Worm (Caenorhabditis elegans) whole organism, L3 larva: ENCODE results near the gene srsx-11.

Experiments
- ceh-16 ChIP-seq: sonication (generic microtip); optimal IDR thresholded peaks from 2 replicates; lab custom pipeline; 2017; ENCODE audit warnings: missing biosample characterization, missing genetic modification characterization
- elt-3 ChIP-seq, 3 experiments: fragments of 150-350 bp in 1 of 3; sonication (generic microtip) in 2 of 3; optimal IDR thresholded peaks; 2 replicates in 2 of 3; 4 replicates in 1 of 3; lab custom pipeline; 2014 to 2017; ENCODE audit warnings: missing biosample characterization in 3 of 3, missing genetic modification characterization in 3 of 3
- unc-39 ChIP-seq: sonication (generic microtip); optimal IDR thresholded peaks from 4 replicates; lab custom pipeline; 2017; ENCODE audit warnings: missing biosample characterization, missing genetic modification characterization

DNA sequence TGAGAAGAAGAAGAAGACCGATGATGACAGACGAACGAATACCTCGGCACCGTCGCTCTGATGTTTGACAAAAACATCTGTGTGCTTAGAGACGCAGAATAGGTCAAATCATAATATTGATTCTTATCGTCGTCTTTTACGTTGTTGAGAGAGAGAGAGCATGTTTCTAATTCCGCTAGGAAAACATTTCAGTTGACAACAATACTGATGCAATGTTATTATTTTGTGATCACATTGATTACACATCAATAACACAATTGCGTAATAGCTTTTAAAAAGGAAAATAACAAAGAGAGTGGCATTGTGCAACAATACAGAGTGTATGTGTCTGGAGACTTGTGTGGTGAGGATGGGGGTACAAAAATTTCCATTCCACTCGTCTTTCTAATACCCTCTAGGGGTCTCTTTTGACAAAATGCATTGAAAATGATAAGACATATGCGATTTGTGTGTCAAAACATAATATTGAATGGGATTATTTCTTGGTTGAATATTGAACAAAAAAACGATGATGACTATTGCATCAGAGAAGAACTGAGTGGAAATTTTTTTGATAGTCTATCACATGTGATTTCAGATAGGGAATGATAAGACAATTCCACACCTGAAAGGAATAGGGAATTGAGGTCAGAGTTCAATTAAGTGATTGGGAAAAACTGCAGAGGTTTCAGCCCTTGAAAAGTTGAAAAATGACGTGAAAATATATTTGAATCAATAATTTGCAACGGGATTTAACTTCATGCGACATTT, 14.1 kb downstream of the srsx-11 start:
- TF ChIP-seq unc-39 (tag; lab: Kevin White, UChicago) (no peak), elt-3 (tag; optimal IDR thresholded peaks at IDR 0.05; lab: Kevin White, UChicago) (no peak), ceh-16 (tag; lab: Kevin White, UChicago) (no peak)
